Worm (Caenorhabditis elegans): Measurements from ENCODE around the gene R10E8.2.
A peak's percentile ranks its signal among the peaks of the same experiment; 100 is the strongest.
"Not testable (repeated sequence)": the region's sequence is repeated elsewhere in the genome, so short reads cannot be mapped to it uniquely, and the experiment has no call there.

Gene R10E8.2

DNA sequence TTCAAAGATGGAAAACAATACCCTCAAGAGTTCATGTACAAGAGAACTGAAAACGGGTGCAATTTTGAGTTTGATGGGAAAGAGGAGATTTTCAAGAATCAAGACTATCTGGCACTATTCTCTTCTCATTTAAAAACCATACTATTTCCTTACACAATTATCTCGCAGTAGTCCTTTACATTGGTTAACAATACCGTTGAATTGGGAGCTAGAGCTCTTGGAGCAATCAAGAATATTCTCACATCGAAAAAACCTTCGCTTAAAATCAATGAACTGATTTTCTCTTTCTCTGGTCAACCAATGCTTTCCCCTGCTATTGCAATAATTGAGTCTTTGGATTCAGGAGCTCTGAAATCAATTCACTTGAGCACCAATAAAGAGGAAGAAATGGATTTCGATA lies at the start of gene R10E8.2:
R10E8.2 (plus strand) TSS at position 301 of the 400 bp plus-strand sequence.
- TF ChIP-seq W03F9.2 (tag; optimal IDR thresholded peaks at IDR 0.05): no peak
- TF ChIP-seq dao-5 (tag; optimal IDR thresholded peaks at IDR 0.05): no peak
- no peak for TF ChIP-seq him-1 (tag; optimal IDR thresholded peaks at IDR 0.05)

DNA sequence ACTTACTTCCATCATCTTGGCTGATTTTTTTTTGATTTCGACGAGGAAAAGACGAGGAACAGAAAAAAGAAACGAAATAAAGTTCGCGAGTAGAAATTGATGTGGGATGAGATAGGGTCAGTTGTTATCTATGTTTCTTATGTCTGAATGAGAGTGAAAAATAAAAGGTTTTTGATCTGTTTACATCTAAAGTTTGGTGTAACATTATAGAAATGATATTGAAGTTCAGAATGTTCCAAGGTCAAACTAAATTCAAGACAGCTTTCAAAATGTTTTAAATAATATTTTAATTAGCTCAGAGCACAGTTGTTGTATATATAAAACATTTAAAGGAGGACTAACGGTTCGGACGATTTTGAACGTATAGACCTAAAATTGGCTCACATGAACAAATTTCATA lies 44.5 kb upstream of the R10E8.2 start, which contains the start of gene F16H6.7:
F16H6.7 (minus strand) TSS at position 101 of the 400 bp plus-strand sequence.
- TF ChIP-seq dao-5 (tag; optimal IDR thresholded peaks at IDR 0.05) (no peak), him-1 (tag; optimal IDR thresholded peaks at IDR 0.05) (no peak)

DNA sequence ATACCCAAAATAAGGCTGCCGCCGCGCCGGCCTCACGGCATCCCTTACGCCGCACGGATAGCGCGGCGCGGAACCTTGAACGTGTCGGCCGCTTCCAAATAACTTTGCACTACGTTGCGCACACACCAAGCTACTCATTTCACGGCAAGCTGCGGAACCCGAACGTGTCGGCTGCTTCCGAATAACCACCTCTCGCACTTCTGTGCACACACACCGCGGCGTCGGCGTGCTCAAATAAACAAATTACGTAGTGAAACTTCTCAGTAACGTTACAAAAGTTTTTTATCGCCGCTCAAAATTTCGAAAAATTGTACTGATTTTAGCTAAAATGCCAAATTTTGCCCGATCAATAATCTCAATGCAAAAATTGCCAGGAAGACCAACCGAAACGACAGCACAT lies 40.7 kb upstream of the R10E8.2 start:
- no peak for TF ChIP-seq dao-5 (tag; optimal IDR thresholded peaks at IDR 0.05)
- TF ChIP-seq him-1 (tag; optimal IDR thresholded peaks at IDR 0.05): no peak
- no peak for TF ChIP-seq W03F9.2 (tag; optimal IDR thresholded peaks at IDR 0.05)

DNA sequence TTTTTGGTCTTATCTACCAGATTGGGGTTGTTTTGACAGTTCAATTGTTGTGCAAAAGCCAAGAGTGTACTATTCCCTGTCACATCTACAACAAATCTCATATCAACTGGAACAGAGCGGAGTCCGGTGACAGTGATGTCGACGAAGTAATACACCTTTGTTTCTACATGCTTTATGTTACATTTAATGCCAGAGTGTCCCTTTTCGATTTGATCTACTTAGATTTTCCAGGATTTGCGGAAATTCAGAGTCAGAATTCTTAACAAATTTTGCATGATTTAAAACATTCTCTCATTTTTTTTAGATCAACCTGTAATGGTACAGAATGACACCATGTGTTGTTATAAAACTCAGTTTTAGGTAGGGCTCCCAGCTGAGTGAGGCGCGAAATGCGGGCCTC lies 37.4 kb upstream of the R10E8.2 start, which contains the start of gene F16H6.8:
F16H6.8 (minus strand) TSS at position 101 of the 400 bp plus-strand sequence.
- TF ChIP-seq him-1, W03F9.2, dao-5 (tag; optimal IDR thresholded peaks at IDR 0.05): not testable (repeated sequence)

DNA sequence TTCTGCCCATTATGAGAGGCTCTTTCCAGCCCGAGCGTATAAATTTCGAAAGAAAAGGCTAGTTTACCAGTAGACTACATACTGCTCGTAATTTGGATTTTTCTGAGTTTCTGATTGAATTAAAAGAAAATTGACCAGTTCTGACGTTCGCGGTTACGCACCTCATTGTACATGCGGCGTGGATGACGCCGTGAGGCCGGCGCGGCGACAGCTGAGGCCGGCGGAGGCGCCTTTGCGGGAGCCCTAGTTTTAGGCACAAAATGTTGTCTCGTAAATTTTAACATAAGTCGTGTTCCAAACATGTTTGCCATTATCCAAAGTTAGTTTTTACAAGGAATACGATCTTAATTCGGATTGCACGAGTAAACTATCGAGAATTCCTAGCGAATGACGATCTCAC lies 36.8 kb upstream of the R10E8.2 start, which contains the start of gene F16H6.9:
F16H6.9 (plus strand) TSS at position 301 of the 400 bp plus-strand sequence.
- TF ChIP-seq him-1, W03F9.2, dao-5 (tag; optimal IDR thresholded peaks at IDR 0.05): not testable (repeated sequence)

DNA sequence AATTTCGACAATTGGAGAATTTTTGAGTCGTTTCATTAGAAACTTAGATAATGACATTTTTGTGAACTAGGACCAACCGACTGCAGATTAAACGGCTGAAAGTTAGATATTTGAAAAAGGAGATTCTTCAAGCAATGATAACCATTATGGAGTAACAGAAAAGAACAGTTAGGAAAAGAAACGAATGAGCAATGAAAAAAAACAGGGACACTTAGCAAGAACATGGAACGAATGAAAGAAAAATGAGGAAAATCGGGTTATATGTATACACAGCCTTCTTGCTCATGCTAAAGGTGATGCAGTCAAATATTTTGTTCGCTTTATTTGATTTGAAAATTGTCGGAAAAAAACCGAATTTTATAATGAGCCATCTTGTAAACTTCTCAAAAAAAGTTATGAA lies 29.2 kb upstream of the R10E8.2 start, which contains the start of gene F16H6.10:
F16H6.10 (minus strand) TSS at position 101 of the 400 bp plus-strand sequence.
- TF ChIP-seq dao-5 (tag; optimal IDR thresholded peaks at IDR 0.05) (no peak), him-1 (tag; optimal IDR thresholded peaks at IDR 0.05) (no peak), W03F9.2 (tag; optimal IDR thresholded peaks at IDR 0.05) (no peak)

DNA sequence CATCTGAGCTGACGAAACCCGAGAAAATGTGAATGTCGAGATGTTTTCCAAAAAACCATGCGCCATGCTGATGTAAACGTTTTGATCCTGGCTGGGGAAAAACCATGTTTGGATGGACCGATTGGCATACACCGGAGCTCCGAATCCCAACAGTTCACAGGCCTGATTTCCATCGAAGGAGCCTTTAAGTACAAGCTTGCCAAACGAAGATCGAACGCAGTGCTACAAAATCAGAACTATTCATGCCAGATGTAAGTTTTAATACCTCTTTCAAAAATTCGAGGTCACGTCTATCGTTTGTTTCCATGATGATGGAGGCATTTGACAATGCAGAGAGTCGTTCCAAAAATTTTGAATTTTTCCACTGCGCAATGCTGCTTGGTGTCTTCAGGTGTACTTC lies 17.8 kb upstream of the R10E8.2 start:
- TF ChIP-seq W03F9.2 (tag; optimal IDR thresholded peaks at IDR 0.05): no peak
- no peak for TF ChIP-seq dao-5 (tag; optimal IDR thresholded peaks at IDR 0.05)
- TF ChIP-seq him-1 (tag; optimal IDR thresholded peaks at IDR 0.05): no peak

DNA sequence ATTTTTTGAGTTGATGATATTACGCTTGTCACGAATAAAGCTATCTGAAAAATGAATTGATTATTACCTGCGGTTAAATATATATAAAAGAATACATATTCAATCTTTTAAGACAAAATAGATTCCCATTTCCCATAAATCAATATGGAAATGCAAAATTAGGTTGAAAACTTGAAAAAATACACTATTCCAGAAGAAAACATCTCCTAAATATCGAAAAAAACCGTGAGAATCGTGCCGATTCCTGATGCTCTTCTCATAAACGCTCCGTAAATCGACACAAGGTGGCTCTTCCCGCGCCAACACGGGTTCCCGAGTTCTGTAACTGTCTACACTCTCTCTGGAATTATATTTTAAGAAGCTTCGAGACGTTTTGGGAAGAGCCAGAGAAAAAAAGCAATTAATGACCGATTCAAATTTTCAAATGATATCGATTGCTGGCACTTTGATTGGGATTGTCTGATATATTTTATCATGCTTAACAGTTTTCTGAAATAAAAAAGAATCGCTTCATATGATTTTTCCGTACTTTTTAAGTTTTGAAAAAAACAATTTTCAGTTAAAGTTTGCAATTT lies 16.8 kb upstream of the R10E8.2 start, which contains the start of gene R10E8.3:
R10E8.3 (minus strand) TSS at position 51 of the 575 bp plus-strand sequence.
- TF ChIP-seq W03F9.2 (tag; optimal IDR thresholded peaks at IDR 0.05): no peak
- TF ChIP-seq dao-5 (tag; optimal IDR thresholded peaks at IDR 0.05): no peak
- no peak for TF ChIP-seq him-1 (tag; optimal IDR thresholded peaks at IDR 0.05)

DNA sequence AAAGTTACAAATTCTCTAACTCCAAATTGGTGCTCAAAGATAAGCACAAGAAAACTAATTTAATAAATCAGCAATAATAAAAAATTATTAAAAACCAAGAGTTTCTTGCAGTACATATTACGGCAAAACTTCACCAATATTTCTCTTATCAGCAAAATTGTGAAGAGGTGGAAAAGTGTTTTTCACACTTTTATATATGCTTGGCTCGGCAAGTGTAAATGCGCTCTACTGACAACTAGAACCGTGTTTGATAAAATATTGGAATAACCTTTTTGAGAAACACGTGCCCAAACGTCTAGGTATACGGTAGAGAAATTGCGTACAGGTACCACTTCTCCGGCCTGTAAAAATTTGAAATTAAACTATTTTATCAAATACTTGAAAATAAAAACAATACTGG lies 12.3 kb upstream of the R10E8.2 start, which contains the start of gene R10E8.8:
R10E8.8 (minus strand) TSS at position 343 of the 400 bp plus-strand sequence.
- TF ChIP-seq dao-5 (tag; optimal IDR thresholded peaks at IDR 0.05) (no peak), W03F9.2 (tag; optimal IDR thresholded peaks at IDR 0.05) (peak; percentile 30)

DNA sequence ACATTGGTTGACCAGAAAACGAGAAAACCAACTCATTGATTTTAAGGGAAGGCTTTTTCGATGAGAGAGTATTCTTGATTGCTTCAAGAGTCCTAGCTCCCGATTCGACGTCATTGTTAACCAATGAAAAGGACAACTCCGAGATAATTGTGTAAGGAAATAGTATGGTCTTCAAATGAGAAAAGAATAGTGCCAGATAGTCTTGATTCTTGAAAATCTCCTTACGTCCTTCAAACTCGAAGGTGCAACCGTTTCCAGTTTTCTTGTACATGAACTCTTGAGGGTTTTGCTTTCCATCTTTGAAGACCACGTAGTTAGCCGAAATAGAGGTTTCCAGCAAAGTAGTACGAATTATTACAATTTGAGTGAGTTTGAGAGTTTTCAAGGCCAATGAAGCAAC lies 10.4 kb upstream of the R10E8.2 start:
- no peak for TF ChIP-seq W03F9.2 (tag; optimal IDR thresholded peaks at IDR 0.05)
- no peak for TF ChIP-seq dao-5 (tag; optimal IDR thresholded peaks at IDR 0.05)
- TF ChIP-seq him-1 (tag; optimal IDR thresholded peaks at IDR 0.05): no peak

DNA sequence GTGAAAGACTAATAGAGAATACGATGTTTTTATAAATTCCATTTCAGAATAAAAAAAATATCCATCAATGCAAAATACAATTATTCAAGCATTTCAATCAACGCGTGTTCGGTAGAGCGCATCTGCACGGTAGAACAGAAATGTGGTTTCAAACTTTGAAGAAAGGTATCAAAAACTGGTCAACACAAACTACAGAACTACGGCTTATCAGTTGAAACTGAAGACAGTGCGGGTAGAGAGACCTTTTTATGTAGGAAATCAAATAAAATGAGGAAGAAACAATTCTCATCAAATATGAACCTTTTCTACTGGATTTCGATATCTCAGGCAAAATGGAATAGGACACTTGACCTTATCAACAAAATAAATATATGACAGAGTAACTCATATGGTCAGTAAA lies 9.2 kb upstream of the R10E8.2 start:
- no peak for TF ChIP-seq him-1 (tag; optimal IDR thresholded peaks at IDR 0.05)
- TF ChIP-seq dao-5 (tag; optimal IDR thresholded peaks at IDR 0.05): no peak
- TF ChIP-seq W03F9.2 (tag; optimal IDR thresholded peaks at IDR 0.05): no peak

DNA sequence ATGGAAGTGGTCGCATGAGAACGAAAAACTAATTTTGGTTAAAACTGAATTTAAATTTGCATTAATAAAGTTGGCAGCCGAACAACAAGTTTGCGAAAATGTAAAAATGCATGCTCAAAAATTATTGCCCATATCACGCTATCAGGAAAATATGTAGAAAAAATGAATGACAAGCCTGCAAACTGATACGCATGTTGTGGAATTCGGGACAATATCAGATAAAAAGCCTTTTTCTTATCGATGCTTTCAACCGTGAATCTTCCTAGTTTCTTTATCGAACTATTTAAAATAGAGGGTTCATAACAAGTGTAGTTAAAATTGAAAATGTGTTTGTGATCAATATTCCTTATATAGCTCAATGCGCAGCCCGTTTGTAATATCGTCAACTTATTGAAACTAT lies 7.5 kb upstream of the R10E8.2 start:
- TF ChIP-seq dao-5 (tag; optimal IDR thresholded peaks at IDR 0.05) (no peak), him-1 (tag; optimal IDR thresholded peaks at IDR 0.05) (no peak), W03F9.2 (tag; optimal IDR thresholded peaks at IDR 0.05) (no peak)

DNA sequence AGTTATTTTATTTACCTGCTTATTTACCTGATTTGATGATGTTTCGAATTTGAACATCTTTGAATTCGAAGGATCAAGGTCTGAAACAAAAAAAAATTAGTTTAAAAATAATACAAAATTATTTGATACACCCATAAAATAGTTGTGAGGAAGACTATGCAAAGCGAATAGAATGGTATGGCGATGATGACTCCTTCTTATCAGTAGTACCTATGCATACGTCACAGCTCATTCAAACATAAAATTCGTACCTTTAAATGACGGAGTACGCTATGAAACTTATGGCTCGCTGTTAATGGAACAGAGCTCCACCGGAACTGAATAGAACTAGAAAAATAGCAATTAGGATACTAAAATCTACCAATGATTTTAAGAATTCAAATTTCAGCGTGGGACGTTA lies 1.4 kb upstream of the R10E8.2 start, which contains the start of gene R10E8.1:
R10E8.1 (minus strand) TSS at position 178 of the 400 bp plus-strand sequence.
- TF ChIP-seq him-1 (tag; optimal IDR thresholded peaks at IDR 0.05): no peak
- TF ChIP-seq dao-5 (tag; optimal IDR thresholded peaks at IDR 0.05): no peak

DNA sequence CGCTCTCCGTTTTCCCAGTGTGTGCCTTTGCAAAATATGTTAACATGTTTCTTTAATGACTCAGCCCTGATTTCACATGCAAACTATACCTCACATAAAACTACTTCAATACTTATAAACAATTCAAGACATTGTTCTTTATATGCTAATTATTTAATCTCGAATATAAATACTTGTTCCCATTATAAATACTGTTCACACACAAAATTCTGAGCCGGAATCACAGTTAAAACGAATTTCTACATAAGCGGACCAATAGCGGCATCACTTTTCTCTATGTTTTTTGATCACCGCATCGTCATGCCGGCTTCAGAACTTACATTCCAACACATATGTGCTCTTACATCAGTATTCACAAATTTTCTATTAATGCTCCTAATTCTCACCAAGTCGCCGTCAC lies 889 bp downstream of the R10E8.2 start, which contains the start of gene R10E8.5:
R10E8.5 (plus strand) TSS at position 301 of the 400 bp plus-strand sequence.
- no peak for TF ChIP-seq dao-5 (tag; optimal IDR thresholded peaks at IDR 0.05)
- TF ChIP-seq him-1 (tag; optimal IDR thresholded peaks at IDR 0.05): no peak
- TF ChIP-seq W03F9.2 (tag; optimal IDR thresholded peaks at IDR 0.05): no peak

DNA sequence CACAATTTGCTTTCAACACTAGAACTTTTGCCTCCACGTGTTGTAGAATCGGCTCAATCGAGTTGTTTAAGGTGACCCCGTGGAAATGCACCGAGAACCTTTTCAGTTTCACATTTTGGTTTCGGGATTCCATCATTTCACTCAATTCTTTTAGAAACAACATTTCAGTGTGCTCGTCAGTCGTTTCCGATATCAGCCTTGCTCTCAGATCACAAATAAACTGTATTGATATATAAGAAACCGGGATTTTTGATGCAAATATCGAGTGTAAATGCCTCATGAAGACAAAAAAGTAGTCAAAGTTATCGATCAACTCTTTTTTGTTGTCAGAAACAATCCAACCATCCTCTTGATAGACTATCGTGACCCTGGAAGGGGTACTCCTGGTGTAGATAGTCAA lies 11.9 kb downstream of the R10E8.2 start:
- TF ChIP-seq W03F9.2 (tag; optimal IDR thresholded peaks at IDR 0.05) (no peak), him-1 (tag; optimal IDR thresholded peaks at IDR 0.05) (no peak), dao-5 (tag; optimal IDR thresholded peaks at IDR 0.05) (no peak)

All from whole organism, L4/young adult.